Fruit fly (Drosophila melanogaster): ENCODE results near the gene Pgk.

Gene Pgk

DNA sequence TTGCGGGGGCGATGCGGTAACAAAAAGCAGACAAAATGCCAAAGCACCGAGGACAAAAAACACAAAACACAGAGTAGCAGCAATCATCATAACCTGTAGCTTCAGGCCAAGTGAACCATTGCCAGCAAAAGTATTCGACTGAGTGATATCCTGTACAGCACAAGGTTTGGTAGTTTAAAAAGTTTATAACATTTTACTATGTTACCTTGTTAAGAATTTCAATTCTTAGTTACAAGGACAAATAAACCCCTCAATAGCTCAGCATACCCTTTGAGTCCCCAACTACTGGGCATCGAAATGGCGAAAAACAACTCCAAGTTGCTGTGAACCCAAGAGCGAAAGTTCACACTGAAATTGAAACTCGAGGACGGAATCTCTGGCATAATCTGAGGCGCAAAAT is 29.8 kb downstream of the Pgk start (continued):
- TF ChIP-seq gem (tag; optimal IDR thresholded peaks at IDR 0.05) (peak; percentile 45), Nf-YB (GFP tag; optimal IDR thresholded peaks at IDR 0.05) (no peak), CG13287 (GFP tag; IDR thresholded peaks at IDR 0.05; ENCODE audit: partially characterized antibody) (no peak), Abd-B (GFP tag; optimal IDR thresholded peaks at IDR 0.05) (no peak), Vsx1 (GFP tag; optimal IDR thresholded peaks at IDR 0.05) (no peak), bcd (GFP tag; optimal IDR thresholded peaks at IDR 0.05) (peak; percentile 12), Hr78 (GFP tag; optimal IDR thresholded peaks at IDR 0.05) (no peak), Jarid2 (GFP tag; optimal IDR thresholded peaks at IDR 0.05) (no peak), CG3163 (GFP tag; optimal IDR thresholded peaks at IDR 0.05) (no peak), lilli (GFP tag; optimal IDR thresholded peaks at IDR 0.05) (peak; percentile 32), CG11093 (GFP tag; IDR thresholded peaks at IDR 0.05) (no peak), CG12071 (GFP tag; optimal IDR thresholded peaks at IDR 0.05) (no peak), CG30403 (GFP tag; optimal IDR thresholded peaks at IDR 0.05) (peak; percentile 17), HLH4C (GFP tag; IDR thresholded peaks at IDR 0.05; ENCODE audit: partially characterized antibody) (no peak), knrl (GFP tag; IDR thresholded peaks at IDR 0.05; ENCODE audit: partially characterized antibody) (no peak), zfh2 (GFP tag; optimal IDR thresholded peaks at IDR 0.05) (no peak), HLH3B (GFP tag; IDR thresholded peaks at IDR 0.05) (no peak), crc (GFP tag; optimal IDR thresholded peaks at IDR 0.05) (no peak), MTF-1 (GFP tag; optimal IDR thresholded peaks at IDR 0.05; ENCODE audit: borderline replicate concordance) (no peak), CG3065 (GFP tag; optimal IDR thresholded peaks at IDR 0.05) (no peak), CG1024 (GFP tag; IDR thresholded peaks at IDR 0.05) (no peak), CG1832 (GFP tag; optimal IDR thresholded peaks at IDR 0.05) (no peak), sob (GFP tag; IDR thresholded peaks at IDR 0.05) (peak; percentile 52; the same call in 1 of the 2 replicates), lab (GFP tag; optimal IDR thresholded peaks at IDR 0.05) (peak; percentile 60), CG2678 (tag; optimal IDR thresholded peaks at IDR 0.05) (peak; percentile 52), CG18764 (GFP tag; optimal IDR thresholded peaks at IDR 0.05) (no peak), her (GFP tag; optimal IDR thresholded peaks at IDR 0.05) (no peak), CG10274 (GFP tag; optimal IDR thresholded peaks at IDR 0.05) (no peak), CG42726 (GFP tag; IDR thresholded peaks at IDR 0.05; ENCODE audit: partially characterized antibody) (no peak), peb (GFP tag; IDR thresholded peaks at IDR 0.05) (no peak), eve (GFP tag; optimal IDR thresholded peaks at IDR 0.05) (no peak), ab (GFP tag; optimal IDR thresholded peaks at IDR 0.05) (no peak), salm (tag; optimal IDR thresholded peaks at IDR 0.05) (no peak), Hand (GFP tag; optimal IDR thresholded peaks at IDR 0.05) (peak; percentile 4), Rx (GFP tag; IDR thresholded peaks at IDR 0.05) (no peak), CG8089 (GFP tag; optimal IDR thresholded peaks at IDR 0.05) (no peak), bbx (GFP tag; IDR thresholded peaks at IDR 0.05; ENCODE audit: partially characterized antibody) (no peak), Deaf1 (tag; optimal IDR thresholded peaks at IDR 0.05) (no peak), Antp (GFP tag; optimal IDR thresholded peaks at IDR 0.05) (peak; percentile 6), Meics (GFP tag; optimal IDR thresholded peaks at IDR 0.05) (peak; percentile 42), CG7372 (GFP tag; IDR thresholded peaks at IDR 0.05) (no peak), Mes4 (GFP tag; optimal IDR thresholded peaks at IDR 0.05) (no peak), CG12769 (tag; optimal IDR thresholded peaks at IDR 0.05) (peak; percentile 64), trh (GFP tag; optimal IDR thresholded peaks at IDR 0.05) (no peak), CG18599 (GFP tag; optimal IDR thresholded peaks at IDR 0.05) (peak; percentile 64), CG11723 (GFP tag; optimal IDR thresholded peaks at IDR 0.05) (no peak), Ada2b (GFP tag; IDR thresholded peaks at IDR 0.05) (no peak), BEAF-32 (GFP tag; optimal IDR thresholded peaks at IDR 0.05) (no peak), Dek (tag; optimal IDR thresholded peaks at IDR 0.05) (no peak), CG12744 (GFP tag; optimal IDR thresholded peaks at IDR 0.05) (no peak)
